Fruit fly (Drosophila melanogaster) whole organism, pupa: Measurements from ENCODE around the gene Prosbeta2R2.

ENCODE experiments used
- CG10348 ChIP-seq: fragments of 200-800 bp; sonication (Bioruptor generic); IDR thresholded peaks from 2 replicates; pipeline ENCODE4 v1.3.6; 2022; ENCODE audit warnings: missing biosample characterization, missing genetic modification characterization
- CG12605 ChIP-seq: fragments of 200-800 bp; sonication (Bioruptor generic); IDR thresholded peaks from 2 replicates; pipeline ENCODE4 v1.3.6; 2022; ENCODE audit warnings: missing biosample characterization, missing genetic modification characterization
- CG13204 ChIP-seq: fragments of 200-800 bp; sonication (Bioruptor generic); optimal IDR thresholded peaks from 2 replicates; lab custom pipeline; 2018; ENCODE audit warnings: missing biosample characterization, mild to moderate bottlenecking, missing genetic modification characterization, moderate library complexity
- CG14655 ChIP-seq: fragments of 200-800 bp; sonication (Bioruptor generic); optimal IDR thresholded peaks from 3 replicates; lab custom pipeline; 2017; ENCODE audit warnings: mild to moderate bottlenecking, missing biosample characterization, missing genetic modification reagents, missing genetic modification characterization
- CG15710 ChIP-seq: fragments of 200-800 bp; sonication (Bioruptor generic); optimal IDR thresholded peaks from 2 replicates; lab custom pipeline; 2018; ENCODE audit warnings: missing biosample characterization, mild to moderate bottlenecking, missing genetic modification characterization, moderate library complexity
- CG17806 ChIP-seq: fragments of 200-800 bp; sonication (Bioruptor generic); optimal IDR thresholded peaks from 2 replicates; lab custom pipeline; 2018; ENCODE audit warnings: missing biosample characterization, mild to moderate bottlenecking, missing genetic modification characterization, moderate library complexity
- CG32121 ChIP-seq: fragments of 200-800 bp; sonication (Bioruptor generic); IDR thresholded peaks from 2 replicates; pipeline ENCODE4 v1.3.6; 2022; ENCODE audit warnings: missing biosample characterization, missing genetic modification characterization
- CG34367 ChIP-seq: fragments of 200-800 bp; sonication (Bioruptor generic); optimal IDR thresholded peaks from 2 replicates; lab custom pipeline; 2018; ENCODE audit warnings: missing biosample characterization, mild to moderate bottlenecking, missing genetic modification characterization
- CG4496 ChIP-seq: fragments of 200-800 bp; sonication (Bioruptor generic); IDR thresholded peaks from 3 replicates; pipeline ENCODE4 v1.3.6; 2022; ENCODE audit warnings: missing biosample characterization, missing genetic modification characterization
- CG8159 ChIP-seq: fragments of 200-800 bp; sonication (Bioruptor generic); optimal IDR thresholded peaks from 3 replicates; lab custom pipeline; 2018; ENCODE audit warnings: missing biosample characterization, mild to moderate bottlenecking, missing genetic modification characterization, moderate library complexity
- CG8301 ChIP-seq: fragments of 200-800 bp; sonication (Bioruptor generic); optimal IDR thresholded peaks from 2 replicates; lab custom pipeline; 2018; ENCODE audit warnings: missing biosample characterization, mild to moderate bottlenecking, missing genetic modification characterization
- CG9948 ChIP-seq: fragments of 200-800 bp; sonication (Bioruptor generic); optimal IDR thresholded peaks from 2 replicates; lab custom pipeline; 2018; ENCODE audit warnings: missing biosample characterization, mild to moderate bottlenecking, missing genetic modification characterization, moderate library complexity
- D1 ChIP-seq: fragments of 200-800 bp; sonication (Bioruptor generic); optimal IDR thresholded peaks from 2 replicates; lab custom pipeline; 2018; ENCODE audit warnings: missing biosample characterization, mild to moderate bottlenecking, missing genetic modification characterization, moderate library complexity
- EcR ChIP-seq: fragments of 200-800 bp; sonication (Bioruptor generic); optimal IDR thresholded peaks from 3 replicates; lab custom pipeline; 2019; ENCODE audit warnings: missing biosample characterization, missing genetic modification characterization, mild to moderate bottlenecking, moderate library complexity, missing genetic modification reagents
- Ets98B ChIP-seq: fragments of 200-800 bp; sonication (Bioruptor generic); IDR thresholded peaks from 2 replicates; pipeline ENCODE4 v1.3.6; 2022; ENCODE audit warnings: missing biosample characterization, missing genetic modification characterization
- Pif1A ChIP-seq: fragments of 200-800 bp; sonication (Bioruptor generic); optimal IDR thresholded peaks from 3 replicates; lab custom pipeline; 2016; ENCODE audit warnings: missing biosample characterization, missing genetic modification characterization
- Pif1B ChIP-seq: fragments of 200-800 bp; sonication (Bioruptor generic); optimal IDR thresholded peaks from 3 replicates; lab custom pipeline; 2016; ENCODE audit warnings: missing biosample characterization, missing genetic modification characterization
- Snoo ChIP-seq: fragments of 200-800 bp; sonication (Bioruptor generic); optimal IDR thresholded peaks from 3 replicates; lab custom pipeline; 2017; ENCODE audit warnings: missing biosample characterization, mild to moderate bottlenecking, missing genetic modification characterization, inconsistent platforms
- fd96Ca ChIP-seq: fragments of 200-800 bp; sonication (Bioruptor generic); IDR thresholded peaks from 3 replicates; pipeline ENCODE4 v1.3.6; 2022; ENCODE audit warnings: missing biosample characterization, missing genetic modification characterization
- gl ChIP-seq: fragments of 200-800 bp; sonication (Bioruptor generic); optimal IDR thresholded peaks from 2 replicates; lab custom pipeline; 2018; ENCODE audit warnings: missing biosample characterization, mild to moderate bottlenecking, missing genetic modification characterization
- rn ChIP-seq: fragments of 200-800 bp; sonication (Bioruptor generic); IDR thresholded peaks from 2 replicates; pipeline ENCODE4 v1.3.6; 2022; ENCODE audit warnings: missing biosample characterization, missing genetic modification characterization

Gene Prosbeta2R2

dm6 chr3R:5251243-5251865 lies 32.0 kb upstream of the Prosbeta2R2 start, which contains the start of gene CtsF:
TSS of gene CtsF (minus strand) at chr3R:5251745.
- TF ChIP-seq CG9948 (tag; lab: Kevin White, UChicago) (no peak), EcR (peak; percentile 26), rn (no peak), CG32121 (GFP tag; lab: Robert Waterston, UW) (peak; percentile 26; the same call in 1 of the 2 replicates), Ets98B (GFP tag; lab: Robert Waterston, UW) (peak; percentile 30; the same call in 1 of the 2 replicates), CG34367 (no peak), CG15710 (tag; lab: Kevin White, UChicago) (no peak), Pif1A (GFP tag; lab: Kevin White, UChicago) (no peak), CG14655 (no peak), Pif1B (GFP tag; lab: Kevin White, UChicago) (no peak), CG17806 (tag; lab: Kevin White, UChicago) (no peak), CG10348 (GFP tag; lab: Robert Waterston, UW) (no peak), D1 (tag; lab: Kevin White, UChicago) (no peak), CG13204 (GFP tag; lab: Kevin White, UChicago) (peak; percentile 30), gl (tag; lab: Kevin White, UChicago) (no peak), CG12605 (GFP tag; lab: Robert Waterston, UW) (peak; percentile 39; the same call in 1 of the 2 replicates), CG8159 (tag; lab: Kevin White, UChicago) (peak; percentile 29), CG8301 (tag; lab: Kevin White, UChicago) (no peak), Snoo (tag; lab: Kevin White, UChicago) (no peak), CG4496 (peak; percentile 57), fd96Ca (GFP tag; lab: Robert Waterston, UW) (no peak)

dm6 chr3R:5250530-5251242 lies 31.4 kb upstream of the Prosbeta2R2 start:
- TF ChIP-seq CG8301 (tag; lab: Kevin White, UChicago) (peak; percentile 67), Ets98B (GFP tag; lab: Robert Waterston, UW) (peak; percentile 76), Snoo (tag; lab: Kevin White, UChicago) (peak; percentile 26), CG32121 (GFP tag; lab: Robert Waterston, UW) (peak; percentile 52), Pif1B (GFP tag; lab: Kevin White, UChicago) (peak; percentile 69), CG14655 (peak; percentile 74), fd96Ca (GFP tag; lab: Robert Waterston, UW) (peak; percentile 70; the same call in 2 of the 3 replicates), EcR (peak; percentile 64), CG8159 (tag; lab: Kevin White, UChicago) (peak; percentile 28), CG34367 (peak; percentile 55), Pif1A (GFP tag; lab: Kevin White, UChicago) (peak; percentile 78), D1 (tag; lab: Kevin White, UChicago) (no peak), CG12605 (GFP tag; lab: Robert Waterston, UW) (no peak), CG17806 (tag; lab: Kevin White, UChicago) (peak; percentile 66), CG13204 (GFP tag; lab: Kevin White, UChicago) (no peak), rn (no peak), CG10348 (GFP tag; lab: Robert Waterston, UW) (no peak), CG4496 (peak; percentile 81), CG15710 (tag; lab: Kevin White, UChicago) (peak; percentile 53), CG9948 (tag; lab: Kevin White, UChicago) (peak; percentile 57), gl (tag; lab: Kevin White, UChicago) (no peak)

- TF ChIP-seq CG34367 (no peak), CG17806 (tag; lab: Kevin White, UChicago) (no peak), CG8159 (tag; lab: Kevin White, UChicago) (no peak)
These were observed 30.0 kb upstream of the Prosbeta2R2 start for dm6 chr3R:5249308-5249707.

dm6 chr3R:5246950-5247349 lies 27.6 kb upstream of the Prosbeta2R2 start:
- TF ChIP-seq CG13204 (GFP tag; lab: Kevin White, UChicago) (peak; percentile 2), EcR (peak; percentile 85), Pif1B (GFP tag; lab: Kevin White, UChicago) (no peak)

- TF ChIP-seq D1 (tag; lab: Kevin White, UChicago), result no peak
- no peak for TF ChIP-seq CG15710 (tag; lab: Kevin White, UChicago)
- no peak for TF ChIP-seq CG14655
- TF ChIP-seq gl (tag; lab: Kevin White, UChicago), result no peak
- no peak for TF ChIP-seq Pif1A (GFP tag; lab: Kevin White, UChicago)
- no peak for TF ChIP-seq Snoo (tag; lab: Kevin White, UChicago)
These were observed 21.4 kb upstream of the Prosbeta2R2 start, which contains the start of gene CG33293 for dm6 chr3R:5240721-5241120. TSS of gene CG33293 (minus strand) at chr3R:5240735.

- TF ChIP-seq CG17806 (tag; lab: Kevin White, UChicago), result no peak
- TF ChIP-seq Snoo (tag; lab: Kevin White, UChicago), result no peak
- no peak for TF ChIP-seq D1 (tag; lab: Kevin White, UChicago)
- TF ChIP-seq CG14655, result no peak
- no peak for TF ChIP-seq CG34367
- no peak for TF ChIP-seq fd96Ca (GFP tag; lab: Robert Waterston, UW)
- TF ChIP-seq CG9948 (tag; lab: Kevin White, UChicago), result no peak
- no peak for TF ChIP-seq CG12605 (GFP tag; lab: Robert Waterston, UW)
- TF ChIP-seq Pif1B (GFP tag; lab: Kevin White, UChicago), result no peak
- TF ChIP-seq CG10348 (GFP tag; lab: Robert Waterston, UW), result no peak
- TF ChIP-seq CG8159 (tag; lab: Kevin White, UChicago), result no peak
- no peak for TF ChIP-seq Ets98B (GFP tag; lab: Robert Waterston, UW)
- no peak for TF ChIP-seq CG15710 (tag; lab: Kevin White, UChicago)
- TF ChIP-seq EcR, result no peak
- TF ChIP-seq CG13204 (GFP tag; lab: Kevin White, UChicago), result no peak
- no peak for TF ChIP-seq CG8301 (tag; lab: Kevin White, UChicago)
- TF ChIP-seq gl (tag; lab: Kevin White, UChicago), result no peak
- TF ChIP-seq Pif1A (GFP tag; lab: Kevin White, UChicago), result no peak
- TF ChIP-seq rn, result no peak
- TF ChIP-seq CG4496, result no peak
These were observed 17.9 kb upstream of the Prosbeta2R2 start, which contains the start of gene rtp for dm6 chr3R:5237215-5237614. TSS of gene rtp (minus strand) at chr3R:5237315.
